Worm (Caenorhabditis elegans) whole organism, L4 larva: ENCODE measurements around the gene F46F2.3.

Source experiments
- ces-1 ChIP-seq: fragments of 150-350 bp; sonication (generic microtip); optimal IDR thresholded peaks from 4 replicates; lab custom pipeline; 2014; ENCODE audit warnings: missing biosample characterization, missing genetic modification reagents, missing genetic modification characterization
- mdl-1 ChIP-seq, 2 experiments: fragments of 150-350 bp in 1 of 2; sonication (generic microtip) in 1 of 2; optimal IDR thresholded peaks; 2 replicates each; lab custom pipeline; 2014 to 2017; ENCODE audit warnings: missing biosample characterization in 2 of 2, missing genetic modification characterization in 2 of 2
- nhr-11 ChIP-seq: fragments of 150-350 bp; optimal IDR thresholded peaks from 2 replicates; lab custom pipeline; 2014; ENCODE audit warnings: missing biosample characterization, missing genetic modification characterization
- nhr-28 ChIP-seq: fragments of 150-350 bp; optimal IDR thresholded peaks from 2 replicates; lab custom pipeline; 2014; ENCODE audit warnings: missing biosample characterization, missing genetic modification characterization
- ztf-11 ChIP-seq: fragments of 150-350 bp; optimal IDR thresholded peaks from 2 replicates; lab custom pipeline; 2014; ENCODE audit warnings: missing biosample characterization, missing genetic modification characterization

- TF ChIP-seq mdl-1 (tag; optimal IDR thresholded peaks at IDR 0.05; lab: Kevin White, UChicago) (no peak), nhr-28 (tag; lab: Kevin White, UChicago) (no peak), nhr-11 (tag; lab: Kevin White, UChicago) (no peak), ces-1 (GFP tag; lab: Kevin White, UChicago) (no peak), ztf-11 (tag; lab: Kevin White, UChicago) (no peak)
Measured at ce11 chrX:15283740-15284139, 23.7 kb upstream of the F46F2.3 start, which contains the start of gene jud-4.
